Fruit fly (Drosophila melanogaster) whole organism, embryonic: Measurements from ENCODE around the gene Rgl.

Experiments
- Antp ChIP-seq: fragments of 200-800 bp; sonication (Bioruptor generic); optimal IDR thresholded peaks from 3 replicates; lab custom pipeline; 2016; ENCODE audit warnings: missing biosample characterization, missing genetic modification characterization
- Awh ChIP-seq: fragments of 200-800 bp; sonication (Bioruptor generic); IDR thresholded peaks from 2 replicates; pipeline ENCODE4, ENCODE4 v1.3.6; 2022; ENCODE audit warnings: missing biosample characterization, missing genetic modification characterization
- BEAF-32 ChIP-seq: fragments of 200-800 bp; sonication (Bioruptor generic); optimal IDR thresholded peaks from 3 replicates; lab custom pipeline; 2017; ENCODE audit warnings: missing biosample characterization, missing genetic modification characterization, mild to moderate bottlenecking, moderate library complexity, missing genetic modification reagents
- Bdp1 ChIP-seq: fragments of 200-800 bp; sonication (Bioruptor generic); optimal IDR thresholded peaks from 3 replicates; lab custom pipeline; 2016; ENCODE audit warnings: missing biosample characterization, missing genetic modification characterization
- CG10543 ChIP-seq: fragments of 200-800 bp; sonication (Bioruptor generic); optimal IDR thresholded peaks from 3 replicates; lab custom pipeline; 2017; ENCODE audit warnings: missing biosample characterization, mild to moderate bottlenecking, missing genetic modification characterization, moderate library complexity
- CG12236 ChIP-seq: fragments of 200-800 bp; sonication (Bioruptor generic); optimal IDR thresholded peaks from 2 replicates; lab custom pipeline; 2016; ENCODE audit warnings: missing biosample characterization, missing genetic modification characterization
- CG1233 ChIP-seq: fragments of 200-800 bp; sonication (Bioruptor generic); optimal IDR thresholded peaks from 4 replicates; lab custom pipeline; 2018; ENCODE audit warnings: missing biosample characterization, mild to moderate bottlenecking, missing genetic modification characterization
- CG13287 ChIP-seq: fragments of 200-800 bp; sonication (Bioruptor generic); IDR thresholded peaks from 2 replicates; pipeline ENCODE4 v1.3.6; 2022; ENCODE audit warnings: missing biosample characterization, missing genetic modification characterization; ENCODE audit not compliant: partially characterized antibody
- CG13296 ChIP-seq: fragments of 200-800 bp; sonication (Bioruptor generic); optimal IDR thresholded peaks from 3 replicates; lab custom pipeline; 2018; ENCODE audit warnings: missing biosample characterization, mild to moderate bottlenecking, missing genetic modification characterization
- CG1647 ChIP-seq: fragments of 200-800 bp; sonication (Bioruptor generic); optimal IDR thresholded peaks from 3 replicates; lab custom pipeline; 2016; ENCODE audit warnings: missing biosample characterization, missing genetic modification characterization
- CG16863 ChIP-seq: fragments of 200-800 bp; sonication (Bioruptor generic); optimal IDR thresholded peaks from 3 replicates; lab custom pipeline; 2016; ENCODE audit warnings: missing biosample characterization, missing genetic modification characterization
- CG17612 ChIP-seq: fragments of 200-800 bp; sonication (Bioruptor generic); IDR thresholded peaks from 2 replicates; pipeline ENCODE4 v1.3.6; 2022; ENCODE audit warnings: missing biosample characterization, missing genetic modification characterization
- CG18476 ChIP-seq: fragments of 200-800 bp; sonication (Bioruptor generic); optimal IDR thresholded peaks from 2 replicates; lab custom pipeline; 2016; ENCODE audit warnings: missing biosample characterization, mild to moderate bottlenecking, missing genetic modification characterization
- CG2129 ChIP-seq: fragments of 200-800 bp; sonication (Bioruptor generic); IDR thresholded peaks from 2 replicates; pipeline ENCODE4 v1.3.6; 2022; ENCODE audit warnings: missing biosample characterization, missing genetic modification characterization; ENCODE audit not compliant: partially characterized antibody
- CG2199 ChIP-seq: fragments of 200-800 bp; sonication (Bioruptor generic); IDR thresholded peaks from 3 replicates; pipeline ENCODE4 v1.3.6; 2022; ENCODE audit warnings: missing biosample characterization, missing genetic modification characterization
- CG2889 ChIP-seq: fragments of 200-800 bp; sonication (Bioruptor generic); IDR thresholded peaks from 3 replicates; pipeline ENCODE4 v1.3.6; 2022; ENCODE audit warnings: missing biosample characterization, missing genetic modification characterization
- CG30020 ChIP-seq: fragments of 200-800 bp; optimal IDR thresholded peaks from 2 replicates; lab custom pipeline; 2019; ENCODE audit warnings: missing biosample characterization, mild to moderate bottlenecking, missing genetic modification characterization, moderate library complexity
- CG32532 ChIP-seq: fragments of 200-800 bp; sonication (Bioruptor generic); IDR thresholded peaks from 2 replicates; pipeline ENCODE4 v1.3.6; 2022; ENCODE audit warnings: missing biosample characterization, missing genetic modification characterization
- CG6791 ChIP-seq: fragments of 200-800 bp; sonication (Bioruptor generic); IDR thresholded peaks from 3 replicates; pipeline ENCODE4 v1.3.6; 2022; ENCODE audit warnings: missing biosample characterization, missing genetic modification characterization; ENCODE audit not compliant: partially characterized antibody
- CG7271 ChIP-seq: fragments of 200-800 bp; sonication (Bioruptor generic); optimal IDR thresholded peaks from 2 replicates; lab custom pipeline; 2018; ENCODE audit warnings: missing biosample characterization, mild to moderate bottlenecking, missing genetic modification characterization, moderate library complexity
- CG8388 ChIP-seq: fragments of 200-800 bp; sonication (Bioruptor generic); optimal IDR thresholded peaks from 2 replicates; lab custom pipeline; 2019; ENCODE audit warnings: missing biosample characterization, mild to moderate bottlenecking, missing genetic modification characterization, moderate library complexity
- CG8944 ChIP-seq: fragments of 200-800 bp; sonication (Bioruptor generic); optimal IDR thresholded peaks from 3 replicates; lab custom pipeline; 2016; ENCODE audit warnings: missing biosample characterization, missing genetic modification characterization
- CG9727 ChIP-seq: fragments of 200-800 bp; sonication (Bioruptor generic); optimal IDR thresholded peaks from 3 replicates; lab custom pipeline; 2017; ENCODE audit warnings: missing biosample characterization, mild to moderate bottlenecking, missing genetic modification characterization
- Camta ChIP-seq: fragments of 200-800 bp; sonication (Bioruptor generic); optimal IDR thresholded peaks from 2 replicates; lab custom pipeline; 2016; ENCODE audit warnings: missing biosample characterization, missing genetic modification characterization
- Deaf1 ChIP-seq: fragments of 200-800 bp; optimal IDR thresholded peaks from 3 replicates; lab custom pipeline; 2019; ENCODE audit warnings: missing biosample characterization, mild to moderate bottlenecking, missing genetic modification characterization, moderate library complexity
- Dip3 ChIP-seq: fragments of 200-800 bp; sonication (Bioruptor generic); optimal IDR thresholded peaks from 3 replicates; lab custom pipeline; 2016; ENCODE audit warnings: missing biosample characterization, missing genetic modification characterization
- Doc3 ChIP-seq: fragments of 200-800 bp; sonication (Bioruptor generic); IDR thresholded peaks from 3 replicates; pipeline ENCODE4 v1.3.6; 2022; ENCODE audit warnings: missing biosample characterization, missing genetic modification characterization; ENCODE audit not compliant: partially characterized antibody
- ERR ChIP-seq: fragments of 200-800 bp; sonication (Bioruptor generic); optimal IDR thresholded peaks from 2 replicates; lab custom pipeline; 2016; ENCODE audit warnings: missing biosample characterization, missing genetic modification characterization
- Fer2 ChIP-seq: fragments of 200-800 bp; sonication (Bioruptor generic); optimal IDR thresholded peaks from 2 replicates; lab custom pipeline; 2018; ENCODE audit warnings: missing biosample characterization, mild to moderate bottlenecking, missing genetic modification characterization, moderate library complexity
- H2.0 ChIP-seq: fragments of 200-800 bp; sonication (Bioruptor generic); IDR thresholded peaks from 2 replicates; pipeline ENCODE4 v1.3.6; 2022; ENCODE audit warnings: missing biosample characterization, missing genetic modification characterization
- HLH4C ChIP-seq: fragments of 200-800 bp; sonication (Bioruptor generic); IDR thresholded peaks from 3 replicates; pipeline ENCODE4 v1.3.6; 2022; ENCODE audit warnings: missing biosample characterization, missing genetic modification characterization; ENCODE audit not compliant: partially characterized antibody
- Mad ChIP-seq: fragments of 200-800 bp; sonication (Bioruptor generic); optimal IDR thresholded peaks from 2 replicates; lab custom pipeline; 2016; ENCODE audit warnings: missing biosample characterization, missing genetic modification characterization
- NFAT ChIP-seq: fragments of 200-800 bp; sonication (Bioruptor generic); IDR thresholded peaks from 2 replicates; pipeline ENCODE4 v1.3.6; 2022; ENCODE audit warnings: missing biosample characterization, missing genetic modification characterization
- Side ChIP-seq: fragments of 200-800 bp; sonication (Bioruptor generic); optimal IDR thresholded peaks from 2 replicates; lab custom pipeline; 2016; ENCODE audit warnings: missing biosample characterization, missing genetic modification characterization
- Stat92E ChIP-seq, 3 experiments: fragments of >200 bp in 2 of 3; fragments of 200-800 bp in 1 of 3; sonication (Bioruptor generic) in 1 of 3; optimal IDR thresholded peaks; 2 replicates each; lab custom pipeline; 2017 to 2019; ENCODE audit warnings: missing biosample characterization in 3 of 3, missing genetic modification characterization in 3 of 3, mild to moderate bottlenecking in 1 of 3, moderate library complexity in 1 of 3
- bigmax ChIP-seq: fragments of 200-800 bp; sonication (Bioruptor generic); optimal IDR thresholded peaks from 2 replicates; lab custom pipeline; 2018; ENCODE audit warnings: missing biosample characterization, mild to moderate bottlenecking, missing genetic modification characterization
- br ChIP-seq: fragments of >200 bp; optimal IDR thresholded peaks from 2 replicates; lab custom pipeline; 2017
- cad ChIP-seq: fragments of >200 bp; optimal IDR thresholded peaks from 2 replicates; lab custom pipeline; 2017; ENCODE audit warnings: missing biosample characterization, missing genetic modification characterization
- chif ChIP-seq, 2 experiments: fragments of 200-800 bp; sonication (Bioruptor generic); optimal IDR thresholded peaks; 3 replicates each; lab custom pipeline; 2016; ENCODE audit warnings: missing biosample characterization in 2 of 2, missing genetic modification characterization in 2 of 2
- emc ChIP-seq: fragments of 200-800 bp; sonication (Bioruptor generic); optimal IDR thresholded peaks from 2 replicates; lab custom pipeline; 2016; ENCODE audit warnings: missing biosample characterization, missing genetic modification characterization
- gce ChIP-seq: fragments of 200-800 bp; sonication (Bioruptor generic); IDR thresholded peaks from 3 replicates; pipeline ENCODE4 v1.3.6; 2022; ENCODE audit warnings: missing biosample characterization, missing genetic modification characterization
- hkb ChIP-seq, 2 experiments: fragments of 200-800 bp in 1 of 2; fragments of >200 bp in 1 of 2; sonication (Bioruptor generic) in 1 of 2; IDR thresholded peaks in 1 of 2; optimal IDR thresholded peaks in 1 of 2; 2 replicates each; pipeline versions ENCODE4 v1.3.6 to Lab custom; 2017 to 2022; ENCODE audit warnings: missing biosample characterization in 1 of 2, missing genetic modification characterization in 1 of 2
- maf-S ChIP-seq: fragments of 200-800 bp; sonication (Bioruptor generic); optimal IDR thresholded peaks from 2 replicates; lab custom pipeline; 2016; ENCODE audit warnings: missing biosample characterization, missing genetic modification characterization
- pum ChIP-seq: fragments of 200-800 bp; sonication (Bioruptor generic); optimal IDR thresholded peaks from 2 replicates; lab custom pipeline; 2016; ENCODE audit warnings: missing biosample characterization, missing genetic modification characterization
- so ChIP-seq: fragments of 200-800 bp; sonication (Bioruptor generic); IDR thresholded peaks from 3 replicates; pipeline ENCODE4 v1.3.6; 2022; ENCODE audit warnings: missing biosample characterization, missing genetic modification characterization
- sqz ChIP-seq: fragments of 200-800 bp; sonication (Bioruptor generic); optimal IDR thresholded peaks from 3 replicates; lab custom pipeline; 2018; ENCODE audit warnings: missing biosample characterization, mild to moderate bottlenecking, missing genetic modification characterization
- tgo ChIP-seq: fragments of 200-800 bp; sonication (Bioruptor generic); IDR thresholded peaks from 3 replicates; pipeline ENCODE4 v1.3.6; 2022; ENCODE audit warnings: missing biosample characterization, missing genetic modification characterization
- wek ChIP-seq: fragments of 200-800 bp; sonication (Bioruptor generic); optimal IDR thresholded peaks from 3 replicates; lab custom pipeline; 2018; ENCODE audit warnings: missing biosample characterization, mild to moderate bottlenecking, missing genetic modification characterization, moderate library complexity
- wor ChIP-seq: fragments of 200-800 bp; sonication (Bioruptor generic); IDR thresholded peaks from 2 replicates; pipeline ENCODE4 v1.3.6; 2022; ENCODE audit warnings: missing biosample characterization, missing genetic modification characterization
- zf30C ChIP-seq: fragments of 200-800 bp; sonication (Bioruptor generic); optimal IDR thresholded peaks from 3 replicates; lab custom pipeline; 2018; ENCODE audit warnings: missing biosample characterization, mild to moderate bottlenecking, missing genetic modification characterization
- zfh1 ChIP-seq: fragments of 200-800 bp; sonication (Bioruptor generic); IDR thresholded peaks from 3 replicates; pipeline ENCODE4 v1.3.6; 2022; ENCODE audit warnings: missing biosample characterization, missing genetic modification characterization

Gene Rgl

dm6 chr3L:13862403-13862802 is 62.7 kb downstream of the Rgl start (continued):
- TF ChIP-seq CG10543 (GFP tag; lab: Kevin White, UChicago) (no peak), sqz (GFP tag; lab: Kevin White, UChicago) (no peak), so (GFP tag; lab: Robert Waterston, UW) (peak; percentile 92), maf-S (GFP tag; lab: Kevin White, UChicago) (peak; percentile 83), CG8944 (GFP tag; lab: Kevin White, UChicago) (peak; percentile 89), gce (GFP tag; lab: Robert Waterston, UW) (peak; percentile 64; the same call in 1 of the 3 replicates), Antp (GFP tag; lab: Kevin White, UChicago) (peak; percentile 97), CG2129 (GFP tag; lab: Robert Waterston, UW) (no peak), Awh (peak; percentile 91), br (no peak), CG1233 (GFP tag; lab: Kevin White, UChicago) (peak; percentile 88), CG8388 (peak; percentile 58), wek (GFP tag; lab: Kevin White, UChicago) (peak; percentile 56), HLH4C (GFP tag; lab: Robert Waterston, UW) (0 out of 3 replicates have a peak, but pooled peaks have one; percentile 44), cad (GFP tag; lab: Kevin White, UChicago) (no peak), pum (GFP tag; lab: Kevin White, UChicago) (peak; percentile 87), zf30C (GFP tag; lab: Kevin White, UChicago) (no peak), NFAT (GFP tag; lab: Robert Waterston, UW) (peak; percentile 97), CG7271 (tag; lab: Kevin White, UChicago) (no peak), Bdp1 (peak; percentile 62), CG16863 (GFP tag; lab: Kevin White, UChicago) (peak; percentile 86), CG2199 (no peak), tgo (peak; percentile 81), Mad (GFP tag; lab: Kevin White, UChicago) (peak; percentile 85), CG18476 (GFP tag; lab: Kevin White, UChicago) (no peak), BEAF-32 (GFP tag; lab: Kevin White, UChicago) (no peak), CG32532 (peak; percentile 91), Doc3 (GFP tag; lab: Robert Waterston, UW) (no peak), CG2889 (no peak; the same call in 1 of the 3 replicates), CG13287 (GFP tag; lab: Robert Waterston, UW) (peak; percentile 25; the same call in 1 of the 2 replicates), Stat92E (GFP tag; optimal IDR thresholded peaks at IDR 0.05; lab: Kevin White, UChicago) (peak in 1 of 3 experiments; percentile 3), Dip3 (peak; percentile 72), CG17612 (peak; percentile 83), ERR (GFP tag; lab: Kevin White, UChicago) (peak; percentile 93), CG13296 (GFP tag; lab: Kevin White, UChicago) (peak; percentile 76), Fer2 (tag; lab: Kevin White, UChicago) (peak; percentile 58), hkb (optimal IDR thresholded peaks at IDR 0.05; lab: Kevin White, UChicago) (no peak), hkb (GFP tag; IDR thresholded peaks at IDR 0.05; lab: Robert Waterston, UW) (no peak), H2.0 (GFP tag; lab: Robert Waterston, UW) (peak; percentile 95), Camta (peak; percentile 76), zfh1 (peak; percentile 92), Deaf1 (tag; lab: Kevin White, UChicago) (no peak), CG9727 (GFP tag; lab: Kevin White, UChicago) (no peak), CG30020 (tag; lab: Kevin White, UChicago) (no peak), CG12236 (GFP tag; lab: Kevin White, UChicago) (peak; percentile 61), emc (GFP tag; lab: Kevin White, UChicago) (no peak), bigmax (no peak), CG6791 (GFP tag; lab: Robert Waterston, UW) (no peak), CG1647 (peak; percentile 4), Side (GFP tag; lab: Kevin White, UChicago) (peak; percentile 76), wor (GFP tag; lab: Robert Waterston, UW) (peak; percentile 61), chif (GFP tag; optimal IDR thresholded peaks at IDR 0.05; lab: Kevin White, UChicago) (peak; percentile 83 to 86)
